Fruit fly (Drosophila melanogaster) whole organism: Measurements from ENCODE around the gene Apc2.

ENCODE experiments used
- CG8478 ChIP-seq: fragments of >200 bp; optimal IDR thresholded peaks from 2 replicates; lab custom pipeline; 2018; ENCODE audit warnings: inconsistent platforms
- EcR ChIP-seq, 2 experiments: fragments of >200 bp; optimal IDR thresholded peaks; 2 replicates each; lab custom pipeline; 2017; ENCODE audit warnings: missing biosample characterization in 2 of 2, missing genetic modification characterization in 2 of 2, missing genetic modification reagents in 2 of 2
- pan ChIP-seq: fragments of >200 bp; optimal IDR thresholded peaks from 2 replicates; lab custom pipeline; 2017
- psq ChIP-seq: fragments of >200 bp; optimal IDR thresholded peaks from 2 replicates; lab custom pipeline; 2017
- usp ChIP-seq: fragments of >200 bp; optimal IDR thresholded peaks from 2 replicates; lab custom pipeline; 2017; ENCODE audit warnings: missing biosample characterization, missing genetic modification characterization, mixed read lengths

DNA sequence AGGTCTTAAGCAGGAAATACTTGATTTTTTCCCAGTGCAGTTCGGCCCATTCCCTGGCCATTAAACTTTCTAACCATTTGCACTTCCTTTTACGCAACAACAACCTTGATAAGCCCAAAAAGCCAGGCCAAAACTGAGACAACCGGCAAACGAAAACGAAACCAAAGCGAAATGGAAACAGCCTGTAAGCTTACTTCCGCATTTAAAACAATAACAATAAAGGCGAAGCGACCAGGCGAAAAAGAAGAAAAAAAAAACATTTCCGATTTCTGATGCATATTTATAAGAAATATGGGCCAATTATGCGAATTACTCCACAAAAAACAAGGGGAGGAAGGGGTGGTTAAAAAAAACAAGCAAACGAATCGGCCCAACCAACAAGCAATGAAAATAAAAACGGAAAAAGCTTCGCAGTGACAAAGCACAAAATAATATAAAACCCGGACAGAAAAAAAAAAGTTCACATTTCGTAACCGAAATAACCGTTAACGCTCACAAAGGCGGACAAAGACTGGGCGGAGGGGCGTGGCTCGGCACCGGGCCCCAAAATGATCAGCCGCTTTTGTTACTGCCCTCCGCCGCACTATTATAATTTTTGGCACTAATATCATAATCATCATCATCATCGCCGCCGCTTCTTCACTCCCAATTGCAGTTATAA lies 41.6 kb downstream of the Apc2 start:
- no peak for TF ChIP-seq psq (lab: Kevin White, UChicago)
- no peak for TF ChIP-seq usp (GFP tag; lab: Kevin White, UChicago)
- TF ChIP-seq pan (lab: Kevin White, UChicago) = no peak
- no peak for TF ChIP-seq CG8478 (lab: Kevin White, UChicago)
- TF ChIP-seq EcR (GFP tag; optimal IDR thresholded peaks at IDR 0.05; lab: Kevin White, UChicago) = no peak
